Fruit fly (Drosophila melanogaster) whole organism, embryonic: ENCODE data around the gene mei-P26.

ENCODE experiments used
- ATbp ChIP-seq: fragments of 200-800 bp; sonication (Bioruptor generic); optimal IDR thresholded peaks from 2 replicates; lab custom pipeline; 2017; ENCODE audit warnings: missing biosample characterization, mild to moderate bottlenecking, missing genetic modification characterization, missing genetic modification reagents
- Atf3 ChIP-seq: fragments of 200-800 bp; sonication (Bioruptor generic); optimal IDR thresholded peaks from 3 replicates; lab custom pipeline; 2016; ENCODE audit warnings: missing biosample characterization, missing genetic modification characterization
- CG10147 ChIP-seq: fragments of 200-800 bp; sonication (Bioruptor generic); optimal IDR thresholded peaks from 2 replicates; lab custom pipeline; 2019; ENCODE audit warnings: missing biosample characterization, mild to moderate bottlenecking, missing genetic modification characterization, moderate library complexity
- CG1024 ChIP-seq: fragments of 200-800 bp; sonication (Bioruptor generic); IDR thresholded peaks from 2 replicates; pipeline ENCODE4 v1.3.6; 2022; ENCODE audit warnings: missing biosample characterization, missing genetic modification characterization
- CG10366 ChIP-seq: fragments of 200-800 bp; sonication (Bioruptor generic); IDR thresholded peaks from 2 replicates; pipeline ENCODE4 v1.3.6; 2022; ENCODE audit warnings: missing biosample characterization, missing genetic modification characterization
- CG11093 ChIP-seq: fragments of 200-800 bp; sonication (Bioruptor generic); IDR thresholded peaks from 3 replicates; pipeline ENCODE4 v1.3.6; 2022; ENCODE audit warnings: missing biosample characterization, missing genetic modification characterization
- CG11247 ChIP-seq: fragments of 200-800 bp; sonication (Bioruptor generic); IDR thresholded peaks from 2 replicates; pipeline ENCODE4 v1.3.6; 2022; ENCODE audit warnings: missing biosample characterization, missing genetic modification characterization
- CG12391 ChIP-seq: fragments of 200-800 bp; sonication (Bioruptor generic); optimal IDR thresholded peaks from 3 replicates; lab custom pipeline; 2018; ENCODE audit warnings: missing biosample characterization, mild to moderate bottlenecking, missing genetic modification characterization, moderate library complexity
- CG12744 ChIP-seq: fragments of 200-800 bp; sonication (Bioruptor generic); optimal IDR thresholded peaks from 2 replicates; lab custom pipeline; 2016; ENCODE audit warnings: missing biosample characterization, missing genetic modification characterization
- CG12942 ChIP-seq: fragments of 200-800 bp; sonication (Bioruptor generic); optimal IDR thresholded peaks from 3 replicates; lab custom pipeline; 2016; ENCODE audit warnings: missing biosample characterization, missing genetic modification characterization
- CG15073 ChIP-seq: fragments of 200-800 bp; sonication (Bioruptor generic); optimal IDR thresholded peaks from 2 replicates; lab custom pipeline; 2016; ENCODE audit warnings: missing biosample characterization, missing genetic modification characterization
- CG17829 ChIP-seq: fragments of 200-800 bp; optimal IDR thresholded peaks from 2 replicates; lab custom pipeline; 2019; ENCODE audit warnings: missing biosample characterization, mild to moderate bottlenecking, missing genetic modification characterization, moderate library complexity
- CG30020 ChIP-seq: fragments of 200-800 bp; optimal IDR thresholded peaks from 2 replicates; lab custom pipeline; 2019; ENCODE audit warnings: missing biosample characterization, mild to moderate bottlenecking, missing genetic modification characterization, moderate library complexity
- CG33557 ChIP-seq: fragments of 200-800 bp; sonication (Bioruptor generic); optimal IDR thresholded peaks from 2 replicates; lab custom pipeline; 2019; ENCODE audit warnings: missing biosample characterization, mild to moderate bottlenecking, missing genetic modification characterization, moderate library complexity
- CG34376 ChIP-seq: fragments of 200-800 bp; sonication (Bioruptor generic); optimal IDR thresholded peaks from 2 replicates; lab custom pipeline; 2018; ENCODE audit warnings: missing biosample characterization, mild to moderate bottlenecking, missing genetic modification characterization
- CG42726 ChIP-seq: fragments of 200-800 bp; sonication (Bioruptor generic); IDR thresholded peaks from 2 replicates; pipeline ENCODE4 v1.3.6; 2022; ENCODE audit warnings: missing biosample characterization, missing genetic modification characterization; ENCODE audit not compliant: partially characterized antibody
- CG4282 ChIP-seq: fragments of 200-800 bp; sonication (Bioruptor generic); optimal IDR thresholded peaks from 2 replicates; lab custom pipeline; 2016; ENCODE audit warnings: missing biosample characterization, missing genetic modification characterization
- CG4730 ChIP-seq: fragments of 200-800 bp; sonication (Bioruptor generic); IDR thresholded peaks from 2 replicates; pipeline ENCODE4 v1.3.6; 2022; ENCODE audit warnings: missing biosample characterization, missing genetic modification characterization
- CG6254 ChIP-seq: fragments of 200-800 bp; sonication (Bioruptor generic); optimal IDR thresholded peaks from 3 replicates; lab custom pipeline; 2017; ENCODE audit warnings: mild to moderate bottlenecking, missing biosample characterization, missing genetic modification reagents, missing genetic modification characterization
- CG6654 ChIP-seq: fragments of 200-800 bp; sonication (Bioruptor generic); optimal IDR thresholded peaks from 2 replicates; lab custom pipeline; 2017; ENCODE audit warnings: missing biosample characterization, mild to moderate bottlenecking, missing genetic modification characterization
- CG6813 ChIP-seq: fragments of 200-800 bp; sonication (Bioruptor generic); optimal IDR thresholded peaks from 2 replicates; lab custom pipeline; 2017; ENCODE audit warnings: missing biosample characterization, missing genetic modification characterization, mild to moderate bottlenecking, moderate library complexity, missing genetic modification reagents
- CG7271 ChIP-seq: fragments of 200-800 bp; sonication (Bioruptor generic); optimal IDR thresholded peaks from 2 replicates; lab custom pipeline; 2018; ENCODE audit warnings: missing biosample characterization, mild to moderate bottlenecking, missing genetic modification characterization, moderate library complexity
- CG7357 ChIP-seq: fragments of 200-800 bp; sonication (Bioruptor generic); IDR thresholded peaks from 3 replicates; pipeline ENCODE4 v1.3.6; 2022; ENCODE audit warnings: missing biosample characterization, missing genetic modification characterization
- CG7987 ChIP-seq: fragments of 200-800 bp; sonication (Bioruptor generic); optimal IDR thresholded peaks from 2 replicates; lab custom pipeline; 2018; ENCODE audit warnings: missing biosample characterization, mild to moderate bottlenecking, missing genetic modification characterization, moderate library complexity
- CG9437 ChIP-seq: fragments of 200-800 bp; sonication (Bioruptor generic); optimal IDR thresholded peaks from 2 replicates; lab custom pipeline; 2018; ENCODE audit warnings: missing biosample characterization, mild to moderate bottlenecking, missing genetic modification characterization
- Doc2 ChIP-seq: fragments of 200-800 bp; sonication (Bioruptor generic); IDR thresholded peaks from 2 replicates; pipeline ENCODE4 v1.3.6; 2022; ENCODE audit warnings: missing biosample characterization, missing genetic modification characterization
- Doc3 ChIP-seq: fragments of 200-800 bp; sonication (Bioruptor generic); IDR thresholded peaks from 3 replicates; pipeline ENCODE4 v1.3.6; 2022; ENCODE audit warnings: missing biosample characterization, missing genetic modification characterization; ENCODE audit not compliant: partially characterized antibody
- ERR ChIP-seq: fragments of 200-800 bp; sonication (Bioruptor generic); optimal IDR thresholded peaks from 2 replicates; lab custom pipeline; 2016; ENCODE audit warnings: missing biosample characterization, missing genetic modification characterization
- HLH3B ChIP-seq: fragments of 200-800 bp; sonication (Bioruptor generic); IDR thresholded peaks from 2 replicates; pipeline ENCODE4 v1.3.6; 2022; ENCODE audit warnings: missing biosample characterization, missing genetic modification characterization
- Kr ChIP-seq: fragments of 200-800 bp; sonication (Bioruptor generic); optimal IDR thresholded peaks from 2 replicates; lab custom pipeline; 2017; ENCODE audit warnings: missing biosample characterization, mild to moderate bottlenecking, missing genetic modification characterization
- Pdp1 ChIP-seq, 2 experiments: fragments of 200-800 bp; sonication (Bioruptor generic); optimal IDR thresholded peaks; 3 replicates each; lab custom pipeline; 2016; ENCODE audit warnings: missing biosample characterization in 2 of 2, missing genetic modification characterization in 2 of 2, mild to moderate bottlenecking in 1 of 2, moderate library complexity in 1 of 2
- Rx ChIP-seq: fragments of 200-800 bp; sonication (Bioruptor generic); IDR thresholded peaks from 2 replicates; pipeline ENCODE4 v1.3.6; 2022; ENCODE audit warnings: missing biosample characterization, missing genetic modification characterization
- Scr ChIP-seq: fragments of 200-800 bp; sonication (Bioruptor generic); IDR thresholded peaks from 2 replicates; pipeline ENCODE4 v1.3.6; 2022; ENCODE audit warnings: missing biosample characterization, missing genetic modification characterization; ENCODE audit not compliant: partially characterized antibody
- Sox102F ChIP-seq: fragments of 200-800 bp; sonication (Bioruptor generic); optimal IDR thresholded peaks from 2 replicates; lab custom pipeline; 2018; ENCODE audit warnings: missing biosample characterization, mild to moderate bottlenecking, missing genetic modification characterization, moderate library complexity
- Sry-δ ChIP-seq: fragments of 200-800 bp; sonication (Bioruptor generic); optimal IDR thresholded peaks from 2 replicates; lab custom pipeline; 2016; ENCODE audit warnings: missing biosample characterization, missing genetic modification characterization
- Stat92E ChIP-seq, 3 experiments: fragments of >200 bp in 2 of 3; fragments of 200-800 bp in 1 of 3; sonication (Bioruptor generic) in 1 of 3; optimal IDR thresholded peaks; 2 replicates each; lab custom pipeline; 2017 to 2019; ENCODE audit warnings: missing biosample characterization in 3 of 3, missing genetic modification characterization in 3 of 3, mild to moderate bottlenecking in 1 of 3, moderate library complexity in 1 of 3
- chinmo ChIP-seq: fragments of 200-800 bp; sonication (Bioruptor generic); IDR thresholded peaks from 4 replicates; pipeline ENCODE4 v1.3.6; 2022; ENCODE audit warnings: missing biosample characterization, missing genetic modification characterization; ENCODE audit not compliant: partially characterized antibody
- ci ChIP-seq: fragments of 200-800 bp; sonication (Bioruptor generic); IDR thresholded peaks from 3 replicates; pipeline ENCODE4 v1.3.6; 2022; ENCODE audit warnings: missing biosample characterization, missing genetic modification characterization
- cwo ChIP-seq: fragments of 200-800 bp; sonication (Bioruptor generic); optimal IDR thresholded peaks from 3 replicates; lab custom pipeline; 2017; ENCODE audit warnings: missing biosample characterization, missing genetic modification characterization, mild to moderate bottlenecking, moderate library complexity, missing genetic modification reagents
- hbn ChIP-seq: fragments of 200-800 bp; sonication (Bioruptor generic); IDR thresholded peaks from 2 replicates; pipeline ENCODE4 v1.3.6; 2022; ENCODE audit warnings: missing biosample characterization, missing genetic modification characterization; ENCODE audit not compliant: partially characterized antibody
- her ChIP-seq: fragments of 200-800 bp; sonication (Bioruptor generic); optimal IDR thresholded peaks from 2 replicates; lab custom pipeline; 2016; ENCODE audit warnings: missing biosample characterization, missing genetic modification characterization
- kah ChIP-seq: fragments of 200-800 bp; sonication (Bioruptor generic); optimal IDR thresholded peaks from 2 replicates; lab custom pipeline; 2018; ENCODE audit warnings: missing biosample characterization, mild to moderate bottlenecking, missing genetic modification characterization
- lmd ChIP-seq: fragments of 200-800 bp; sonication (Bioruptor generic); IDR thresholded peaks from 2 replicates; pipeline ENCODE4 v1.3.6; 2022; ENCODE audit warnings: missing biosample characterization, missing genetic modification characterization
- odd ChIP-seq: fragments of 200-800 bp; sonication (Bioruptor generic); optimal IDR thresholded peaks from 2 replicates; lab custom pipeline; 2017; ENCODE audit warnings: missing biosample characterization, mild to moderate bottlenecking, missing genetic modification characterization
- peb ChIP-seq: fragments of 200-800 bp; sonication (Bioruptor generic); IDR thresholded peaks from 2 replicates; pipeline ENCODE4 v1.3.6; 2022; ENCODE audit warnings: missing biosample characterization, missing genetic modification characterization
- psq ChIP-seq: fragments of 200-800 bp; sonication (Bioruptor generic); optimal IDR thresholded peaks from 2 replicates; lab custom pipeline; 2017; ENCODE audit warnings: missing biosample characterization, missing genetic modification characterization
- pum ChIP-seq: fragments of 200-800 bp; sonication (Bioruptor generic); optimal IDR thresholded peaks from 2 replicates; lab custom pipeline; 2016; ENCODE audit warnings: missing biosample characterization, missing genetic modification characterization
- sisA ChIP-seq: fragments of 200-800 bp; sonication (Bioruptor generic); IDR thresholded peaks from 2 replicates; pipeline ENCODE4 v1.3.6; 2022; ENCODE audit warnings: missing biosample characterization, missing genetic modification characterization
- slbo ChIP-seq: fragments of 200-800 bp; sonication (Bioruptor generic); IDR thresholded peaks from 2 replicates; pipeline ENCODE4 v1.3.6; 2022; ENCODE audit warnings: missing biosample characterization, missing genetic modification characterization
- sob ChIP-seq: fragments of 200-800 bp; sonication (Bioruptor generic); IDR thresholded peaks from 2 replicates; pipeline ENCODE4 v1.3.6; 2022; ENCODE audit warnings: missing biosample characterization, missing genetic modification characterization
- vvl ChIP-seq: fragments of 200-800 bp; sonication (Bioruptor generic); IDR thresholded peaks from 2 replicates; pipeline ENCODE4 v1.3.6; 2022; ENCODE audit warnings: missing biosample characterization, missing genetic modification characterization

mei-P26 gene

dm6 chrX:9141219-9141618, 21.8 kb upstream of the mei-P26 start (continued):
- TF ChIP-seq CG30020 (tag; lab: Kevin White, UChicago) (peak; percentile 45), CG11247 (GFP tag; lab: Robert Waterston, UW) (peak; percentile 72), Stat92E (GFP tag; optimal IDR thresholded peaks at IDR 0.05; lab: Kevin White, UChicago) (no peak), sisA (GFP tag; lab: Robert Waterston, UW) (peak; percentile 90), CG4730 (peak; percentile 67), CG10147 (GFP tag; lab: Kevin White, UChicago) (no peak), Doc3 (GFP tag; lab: Robert Waterston, UW) (no peak), Doc2 (GFP tag; lab: Robert Waterston, UW) (no peak), CG12744 (GFP tag; lab: Kevin White, UChicago) (no peak), CG7271 (tag; lab: Kevin White, UChicago) (no peak), Sry-δ (GFP tag; lab: Kevin White, UChicago) (peak; percentile 39), CG12942 (GFP tag; lab: Kevin White, UChicago) (peak; percentile 49), CG6813 (GFP tag; lab: Kevin White, UChicago) (peak; percentile 71), hbn (no peak), her (GFP tag; lab: Kevin White, UChicago) (peak; percentile 56), kah (peak; percentile 18), CG7357 (GFP tag; lab: Robert Waterston, UW) (peak; percentile 72), Kr (GFP tag; lab: Kevin White, UChicago) (no peak), slbo (GFP tag; lab: Robert Waterston, UW) (peak; percentile 82), CG11093 (GFP tag; lab: Robert Waterston, UW) (peak; percentile 80), CG6254 (GFP tag; lab: Kevin White, UChicago) (peak; percentile 40), Sox102F (GFP tag; lab: Kevin White, UChicago) (no peak), CG1024 (GFP tag; lab: Robert Waterston, UW) (peak; percentile 50; the same call in 1 of the 2 replicates), CG10366 (GFP tag; lab: Robert Waterston, UW) (peak; percentile 81), CG12391 (tag; lab: Kevin White, UChicago) (peak; percentile 65), Atf3 (GFP tag; lab: Kevin White, UChicago) (peak; percentile 45), sob (GFP tag; lab: Robert Waterston, UW) (peak; percentile 85), Rx (GFP tag; lab: Robert Waterston, UW) (peak; percentile 70), CG15073 (no peak), Scr (no peak), ERR (GFP tag; lab: Kevin White, UChicago) (peak; percentile 17), CG34376 (peak; percentile 35), cwo (GFP tag; lab: Kevin White, UChicago) (peak; percentile 58), odd (no peak), lmd (GFP tag; lab: Robert Waterston, UW) (peak; percentile 86), CG9437 (GFP tag; lab: Kevin White, UChicago) (peak; percentile 19), ci (GFP tag; lab: Robert Waterston, UW) (peak; percentile 92), CG7987 (GFP tag; lab: Kevin White, UChicago) (no peak), CG33557 (GFP tag; lab: Kevin White, UChicago) (peak; percentile 71), chinmo (GFP tag; lab: Robert Waterston, UW) (no peak), psq (GFP tag; lab: Kevin White, UChicago) (peak; percentile 1), CG17829 (tag; lab: Kevin White, UChicago) (peak; percentile 70), CG42726 (no peak), CG4282 (no peak), Pdp1 (GFP tag; optimal IDR thresholded peaks at IDR 0.05; lab: Kevin White, UChicago) (peak; percentile 68 to 77), HLH3B (GFP tag; lab: Robert Waterston, UW) (peak; percentile 88), vvl (GFP tag; lab: Robert Waterston, UW) (peak; percentile 90), pum (peak; percentile 77), peb (GFP tag; lab: Robert Waterston, UW) (peak; percentile 77), ATbp (GFP tag; lab: Kevin White, UChicago) (peak; percentile 74), CG6654 (no peak)
